Worm (Caenorhabditis elegans) whole organism, dauer: ENCODE data around the gene F59F5.7.

Experiments
- unc-62 ChIP-seq: sonication (generic microtip); optimal IDR thresholded peaks from 2 replicates; lab custom pipeline; 2017; ENCODE audit warnings: missing biosample characterization, missing genetic modification reagents, missing genetic modification characterization

The F59F5.7 gene

DNA sequence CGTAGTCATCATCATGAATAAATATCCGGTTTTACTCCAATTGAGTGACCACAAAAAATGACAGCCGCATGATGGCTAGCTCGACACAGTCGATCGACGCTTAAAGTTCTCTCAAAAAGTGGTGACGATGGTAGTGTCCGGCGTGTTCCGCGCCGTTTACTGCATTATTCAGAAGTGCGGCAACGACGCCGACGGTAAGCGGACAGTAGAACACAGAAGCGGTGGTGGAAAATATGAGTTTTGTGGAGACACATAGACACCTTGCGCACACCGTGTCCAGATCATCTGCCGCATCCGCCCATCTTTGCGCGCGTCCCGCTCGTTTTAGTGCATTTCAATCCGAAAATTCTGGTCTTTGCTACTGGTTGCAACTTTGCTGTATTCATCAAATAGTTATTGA is at the start of gene F59F5.7:
Gene F59F5.7 (plus strand): TSS at position 301 of the 400 bp plus-strand sequence.
- no peak for TF ChIP-seq unc-62

DNA sequence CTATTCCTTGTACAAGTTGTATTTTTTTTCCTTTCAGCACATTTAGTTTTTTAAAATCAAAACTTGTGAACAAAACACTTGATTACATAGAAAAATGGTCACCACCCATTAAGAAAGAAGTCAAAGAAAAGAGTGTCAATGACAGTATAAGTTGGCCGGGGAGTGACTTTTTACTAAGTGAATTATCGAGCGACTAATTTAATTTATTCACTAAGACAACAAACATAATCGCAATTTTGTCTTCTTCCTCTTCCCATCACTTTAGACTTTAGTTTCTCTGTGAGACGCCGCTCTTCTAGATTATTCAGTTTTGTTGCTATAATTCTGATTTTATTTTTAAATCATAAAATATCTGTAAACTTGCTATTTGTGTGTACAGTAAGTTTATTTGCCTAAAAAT is 45.2 kb upstream of the F59F5.7 start:
- TF ChIP-seq unc-62, result no peak

DNA sequence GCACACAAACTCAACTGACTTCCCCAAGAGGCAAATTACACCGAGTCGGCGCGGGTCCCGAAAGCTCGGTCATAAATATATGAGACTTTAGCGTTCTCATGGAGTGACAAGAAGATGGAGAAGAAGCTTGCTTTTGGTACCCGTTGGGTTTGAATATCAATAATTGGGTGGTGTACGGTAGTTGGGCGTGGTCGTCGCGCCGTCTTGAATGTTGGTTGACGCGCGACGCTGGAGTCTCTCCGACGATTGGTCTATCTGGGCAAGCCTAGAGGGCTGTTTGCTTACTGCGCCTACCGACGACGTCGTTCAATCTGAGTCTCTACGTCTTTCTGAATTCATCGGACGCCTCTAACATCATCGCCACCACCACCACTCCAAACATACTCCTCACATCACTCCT is 44.5 kb upstream of the F59F5.7 start:
- TF ChIP-seq unc-62, result no peak

DNA sequence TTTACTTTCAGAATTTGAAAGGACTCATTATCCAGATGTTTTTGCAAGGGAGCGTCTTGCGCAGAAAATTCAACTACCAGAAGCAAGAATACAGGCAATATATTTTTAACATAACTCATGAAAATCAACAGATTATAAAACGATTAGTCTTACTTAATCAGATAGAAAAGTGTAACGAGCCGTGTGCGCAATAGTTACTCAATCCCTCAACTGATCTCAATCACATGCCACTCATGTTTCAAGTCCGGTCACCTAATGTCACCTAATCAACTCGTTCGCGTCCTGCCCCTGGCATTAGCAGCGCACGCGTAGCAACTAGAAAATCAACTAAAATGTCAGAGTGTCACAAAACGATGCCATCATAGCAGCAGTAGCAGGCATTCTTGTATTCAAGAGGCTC is 42.8 kb upstream of the F59F5.7 start:
- TF ChIP-seq unc-62, result no peak

DNA sequence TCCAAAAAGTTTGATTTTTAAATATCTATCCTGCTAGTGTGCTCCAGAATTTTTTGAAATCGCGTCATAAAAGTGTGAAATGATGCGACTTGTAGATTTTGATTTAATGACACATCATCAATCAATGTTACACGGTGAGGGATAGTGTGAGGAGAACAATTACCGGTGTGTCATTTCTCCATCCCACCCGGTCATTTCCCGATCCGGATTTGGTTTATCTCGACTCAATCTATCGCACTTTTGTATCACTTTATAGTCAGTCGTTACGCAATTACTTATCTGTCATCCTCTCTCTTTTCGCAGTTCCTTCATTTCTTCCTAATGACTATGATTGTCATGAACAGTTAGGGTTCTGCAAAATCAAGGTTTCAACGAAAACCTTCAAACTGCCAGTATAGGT is 39.1 kb upstream of the F59F5.7 start:
- TF ChIP-seq unc-62, result no peak

DNA sequence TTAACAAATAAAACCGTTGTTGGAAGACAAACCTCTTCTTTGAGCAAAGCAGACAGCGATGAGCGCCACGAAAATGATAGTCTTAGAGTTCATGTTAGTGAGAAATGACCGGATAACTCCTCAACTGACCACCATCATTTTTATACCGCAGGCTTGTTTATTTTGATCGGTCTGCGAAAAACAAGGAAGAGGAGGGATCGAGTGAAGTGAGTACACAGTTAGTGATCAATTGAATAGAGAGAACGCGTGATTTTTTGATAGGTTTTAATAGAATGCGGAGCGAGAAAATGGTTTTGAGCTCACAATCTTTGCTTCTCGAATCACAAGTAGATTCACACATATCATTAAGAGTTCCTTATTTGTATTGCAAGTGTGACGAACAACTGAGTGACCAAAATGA is 38.0 kb upstream of the F59F5.7 start, which contains the start of gene F14F3.4:
Gene F14F3.4 (minus strand): TSS at position 101 of the 400 bp plus-strand sequence.
- no peak for TF ChIP-seq unc-62

DNA sequence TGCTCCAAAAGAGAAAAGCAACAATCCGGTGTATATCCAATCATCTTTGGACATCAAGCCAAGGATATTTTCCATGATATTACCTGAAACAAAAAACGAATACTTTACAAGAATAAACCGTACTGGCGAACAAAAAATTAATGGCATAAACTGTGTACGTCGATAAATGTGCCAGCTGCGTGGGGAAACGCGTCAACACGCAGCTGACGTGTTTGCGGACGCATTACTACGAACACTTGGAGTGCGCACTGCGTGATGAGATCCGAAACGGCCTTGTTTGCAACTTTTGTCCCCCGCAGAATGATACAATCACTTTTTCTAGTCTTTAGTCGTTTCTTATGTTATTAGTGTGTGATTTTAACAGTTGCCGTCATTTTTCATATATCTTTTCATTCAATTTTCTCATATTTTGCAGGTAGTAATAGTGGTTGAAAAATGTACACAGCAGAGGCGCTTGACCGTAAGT is 34.8 kb upstream of the F59F5.7 start, which contains the start of the genes mboa-7 and git-1:
Gene mboa-7 (minus strand): TSS at position 83 of the 466 bp plus-strand sequence.
Gene git-1 (plus strand): TSS at position 416 of the 466 bp plus-strand sequence.
- no peak for TF ChIP-seq unc-62

DNA sequence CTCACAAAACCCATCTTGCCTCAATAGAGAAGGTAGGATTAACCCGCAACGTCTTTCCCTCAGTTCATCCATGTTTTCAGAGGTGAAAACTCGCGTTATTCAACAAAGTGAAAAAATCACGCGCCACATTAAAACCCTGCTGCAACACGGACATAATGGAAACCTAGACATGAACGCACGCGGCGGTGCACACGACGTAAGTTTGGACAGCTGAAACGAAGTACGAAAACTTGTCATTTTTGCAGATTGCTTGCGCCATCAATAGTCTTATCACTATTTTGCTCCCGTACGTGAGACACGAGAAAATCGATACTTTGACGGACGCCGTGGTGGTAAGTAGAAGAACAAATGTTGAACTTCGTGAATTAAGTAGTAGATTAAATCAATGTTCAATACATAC is 31.9 kb upstream of the F59F5.7 start:
- TF ChIP-seq unc-62, result no peak

DNA sequence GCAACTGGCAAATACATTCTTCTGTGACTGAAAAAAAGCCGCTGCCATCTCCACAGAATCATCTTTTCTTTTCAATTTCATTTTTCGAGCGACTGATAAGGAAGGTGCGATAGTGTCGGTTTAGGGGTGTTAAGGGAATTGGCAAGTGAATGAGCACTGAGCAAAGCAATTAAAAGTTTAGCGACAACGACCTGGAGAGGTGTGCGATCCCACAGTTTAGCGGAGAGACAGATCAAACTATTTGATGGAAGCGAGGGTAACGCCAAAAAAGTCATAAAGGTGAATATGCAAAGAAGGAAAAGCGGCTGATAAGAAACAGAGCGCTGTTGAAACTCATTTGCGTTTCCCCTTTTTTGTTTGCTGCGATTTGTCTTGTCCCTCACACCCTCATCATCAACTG is 30.3 kb upstream of the F59F5.7 start, which contains the start of the genes F14F3.5 and slcf-1:
Gene F14F3.5 (minus strand): TSS at position 234 of the 400 bp plus-strand sequence.
Gene slcf-1 (plus strand): TSS at position 302 of the 400 bp plus-strand sequence.
- no peak for TF ChIP-seq unc-62

DNA sequence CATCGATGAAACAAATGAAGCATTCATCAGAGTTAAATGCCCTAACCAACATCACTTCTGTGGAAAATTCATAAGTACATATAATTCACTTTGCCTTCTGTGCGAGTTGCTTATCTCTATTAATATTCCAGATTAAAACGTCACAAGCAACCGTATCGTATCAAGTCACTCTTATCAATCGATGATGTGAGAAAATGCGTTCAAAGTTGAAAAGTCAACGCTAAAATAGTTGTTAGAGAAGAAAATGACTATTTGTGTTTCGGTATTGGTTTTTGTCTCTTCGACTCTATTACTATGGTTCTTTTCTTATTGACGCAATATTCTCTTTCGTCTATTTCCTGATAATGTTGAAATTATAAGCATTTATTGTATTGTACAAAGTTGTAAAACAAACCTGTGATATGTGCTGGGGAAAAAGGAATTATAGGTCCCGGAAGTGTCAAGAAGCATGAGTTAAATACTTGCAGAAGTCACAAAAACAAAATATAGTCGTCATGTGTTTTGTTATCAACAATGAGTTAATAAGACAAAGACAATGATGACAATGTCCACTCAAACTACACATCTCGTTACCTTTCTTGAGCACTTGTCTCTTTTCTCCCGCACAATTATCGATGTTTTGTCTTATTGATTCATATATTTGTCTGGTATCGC is 27.0 kb upstream of the F59F5.7 start:
- TF ChIP-seq unc-62, result no peak

DNA sequence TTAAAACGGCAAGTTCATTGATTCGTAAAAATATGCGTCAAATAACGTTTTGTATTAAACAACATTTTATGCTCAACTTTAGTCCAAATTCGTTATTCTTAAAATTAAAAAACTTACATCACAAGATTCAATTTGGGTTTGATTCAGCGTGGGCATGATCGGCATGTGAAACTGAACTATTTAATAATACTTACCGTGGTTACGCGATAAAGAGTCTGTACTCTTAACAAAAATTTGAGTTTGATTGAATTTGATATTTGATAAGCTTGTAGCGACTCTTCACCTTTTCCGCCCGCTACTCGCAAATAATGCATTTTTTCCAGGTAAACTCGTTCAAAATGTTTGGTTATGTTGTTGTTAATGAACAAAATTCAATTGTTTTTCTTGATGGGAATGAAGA is 25.9 kb upstream of the F59F5.7 start, which contains the start of gene glo-3:
Gene glo-3 (plus strand): TSS at position 253 of the 400 bp plus-strand sequence.
- TF ChIP-seq unc-62, result no peak

DNA sequence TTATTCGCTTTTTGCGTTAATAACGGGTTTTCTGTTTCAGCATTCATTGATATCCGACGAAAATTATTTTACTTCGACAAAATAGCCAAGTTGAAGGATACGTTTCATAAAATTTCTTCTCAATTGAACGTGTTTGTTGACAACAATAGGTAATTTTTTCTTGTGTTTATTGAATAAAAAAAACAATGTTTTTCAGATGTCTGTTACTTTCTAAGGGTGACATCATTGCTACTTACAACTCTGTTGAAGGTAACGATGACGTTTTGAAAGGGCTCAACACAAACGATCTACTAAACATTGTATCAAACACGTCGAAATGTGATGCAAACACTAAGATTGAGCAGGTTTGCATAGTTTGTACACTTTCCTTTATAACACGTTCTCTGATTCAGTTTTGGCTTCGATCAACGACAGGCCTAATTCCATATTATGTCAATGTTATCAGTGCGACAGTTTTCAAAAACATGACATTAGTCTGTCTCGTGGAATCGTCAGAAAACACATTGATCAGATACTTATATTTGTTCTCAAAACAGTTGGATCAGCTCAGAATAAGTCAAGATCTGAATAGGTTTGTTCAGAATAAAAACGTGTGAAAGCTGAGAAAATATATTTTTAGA is 24.6 kb upstream of the F59F5.7 start:
- TF ChIP-seq unc-62, result no peak

DNA sequence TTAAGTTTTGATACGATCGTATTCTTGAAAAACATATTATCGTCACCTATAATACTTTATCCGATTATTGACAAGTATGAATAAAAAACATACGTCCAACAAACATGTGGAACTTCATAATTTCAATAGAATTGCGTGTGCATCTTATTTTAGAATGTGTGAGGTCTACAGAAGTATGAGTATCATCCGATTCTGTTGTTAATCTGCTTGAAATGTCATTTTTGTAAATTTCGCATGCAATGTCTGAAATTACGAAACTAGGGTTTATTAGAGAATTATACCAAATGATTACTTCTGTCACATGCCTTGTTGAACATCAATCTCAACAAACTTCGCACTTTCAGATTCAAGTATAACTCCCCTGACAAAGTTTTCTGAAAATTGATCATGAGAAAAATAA is 17.5 kb upstream of the F59F5.7 start:
- no peak for TF ChIP-seq unc-62

DNA sequence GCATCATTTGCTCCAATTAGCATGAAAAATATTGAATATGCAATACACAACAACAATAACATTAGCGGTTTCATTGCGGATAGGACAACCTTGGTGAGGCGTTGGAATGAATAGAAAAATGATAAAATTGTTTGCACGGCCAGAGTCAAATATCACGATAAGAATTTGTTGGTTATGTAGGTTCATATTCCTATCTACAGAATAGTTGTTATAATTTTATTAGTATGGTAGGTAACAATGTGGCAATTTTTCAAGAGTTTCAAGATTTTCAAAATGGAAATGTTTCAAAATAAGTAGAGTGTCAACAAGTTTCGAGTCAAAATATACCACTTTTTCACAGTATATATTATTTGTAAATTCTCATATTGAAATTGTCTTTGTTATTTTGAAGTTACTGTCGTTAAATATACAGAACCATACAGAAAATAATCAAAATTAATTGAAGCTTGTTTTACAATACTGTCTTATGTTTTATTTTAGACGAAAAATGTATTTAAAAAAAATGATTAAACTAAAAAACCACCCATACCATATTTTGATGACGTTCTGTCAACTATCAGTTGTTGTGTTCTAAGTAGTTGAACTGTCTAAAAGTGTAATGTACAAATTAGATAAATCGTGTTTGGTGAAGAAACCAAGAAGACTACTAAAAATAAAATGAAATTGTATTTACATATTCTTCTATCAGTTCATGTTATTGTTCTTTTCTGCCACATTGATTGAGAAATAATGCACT is 16.8 kb upstream of the F59F5.7 start, which contains the start of the genes F59F5.3 and F59F5.4:
Gene F59F5.3 (minus strand): TSS at position 101 of the 736 bp plus-strand sequence.
Gene F59F5.4 (plus strand): TSS at position 686 of the 736 bp plus-strand sequence.
- no peak for TF ChIP-seq unc-62

DNA sequence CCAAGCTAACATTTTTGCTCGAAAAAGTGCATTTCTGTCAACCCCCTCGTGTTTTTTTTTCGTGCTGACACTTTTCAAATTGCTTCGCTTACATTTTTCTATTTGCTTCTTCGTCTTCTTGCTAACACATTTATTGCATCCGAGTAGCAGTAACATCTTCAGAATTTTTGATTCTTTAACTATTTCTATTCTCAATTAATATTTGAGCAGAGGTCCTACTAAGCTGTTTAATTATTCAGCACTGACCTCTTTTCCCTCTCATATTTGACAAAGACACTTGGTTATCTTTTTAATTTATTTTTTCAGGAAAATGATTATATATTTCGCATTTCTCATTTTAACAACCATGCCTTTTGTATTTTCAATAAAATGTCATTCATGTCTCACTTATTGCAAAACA is 13.6 kb upstream of the F59F5.7 start, which contains the start of gene F59F5.5:
Gene F59F5.5 (plus strand): TSS at position 301 of the 400 bp plus-strand sequence.
- TF ChIP-seq unc-62, result no peak

DNA sequence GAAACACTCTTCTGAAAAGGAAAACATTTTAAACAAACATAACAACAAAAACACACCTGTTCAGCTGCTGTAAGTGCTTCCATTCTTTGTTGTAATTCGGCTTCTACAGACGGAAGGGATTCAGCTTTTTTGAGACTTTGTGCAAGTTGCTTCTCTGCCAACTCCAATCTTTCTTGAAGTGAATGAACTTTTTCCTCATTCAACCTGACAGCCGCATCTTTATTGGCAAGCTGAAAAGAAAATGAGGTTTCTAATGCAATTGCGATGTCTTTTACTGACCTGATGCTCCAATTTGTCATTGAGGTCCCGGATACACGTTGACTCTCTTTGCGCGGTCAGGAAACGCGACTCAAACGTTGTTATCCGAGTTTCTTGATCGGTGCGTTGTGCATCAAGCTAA is 6.3 kb upstream of the F59F5.7 start:
- no peak for TF ChIP-seq unc-62
